Worm (Caenorhabditis elegans) whole organism, L1 larva: ENCODE data around the gene srbc-1.

Source experiments
- C04F5.9 ChIP-seq: sonication (generic microtip); optimal IDR thresholded peaks from 2 replicates; lab custom pipeline; 2016; ENCODE audit warnings: missing genetic modification characterization, missing compliant biosample characterization
- C16A3.4 ChIP-seq: fragments of 150-350 bp; optimal IDR thresholded peaks from 2 replicates; lab custom pipeline; 2014; ENCODE audit warnings: missing biosample characterization, missing genetic modification characterization
- Y116A8C.19 ChIP-seq: sonication (generic microtip); optimal IDR thresholded peaks from 2 replicates; lab custom pipeline; 2016; ENCODE audit warnings: missing compliant biosample characterization, missing genetic modification characterization, borderline replicate concordance
- alr-1 ChIP-seq: fragments of 200-800 bp; sonication (Bioruptor generic); optimal IDR thresholded peaks from 2 replicates; lab custom pipeline; 2018; ENCODE audit warnings: borderline replicate concordance, mild to moderate bottlenecking, missing genetic modification characterization, missing compliant biosample characterization
- ama-1 ChIP-seq: fragments of 150-350 bp; optimal IDR thresholded peaks from 2 replicates; lab custom pipeline; 2014
- ceh-82 ChIP-seq, 3 experiments: fragments of 150-350 bp in 1 of 3; sonication (generic microtip) in 2 of 3; optimal IDR thresholded peaks; 2 replicates each; lab custom pipeline; 2014 to 2017; ENCODE audit warnings: missing biosample characterization in 3 of 3, missing genetic modification characterization in 3 of 3
- ceh-88 ChIP-seq: fragments of 200-800 bp; sonication (Bioruptor generic); IDR thresholded peaks from 2 replicates; pipeline ENCODE4 v1.3.6; 2022; ENCODE audit warnings: missing genetic modification characterization, missing compliant biosample characterization
- efl-1 ChIP-seq, 4 experiments: fragments of 150-350 bp; optimal IDR thresholded peaks in 3 of 4; peaks in 1 of 4; 1 replicate in 1 of 4; 2 replicates in 3 of 4; lab custom pipeline; 2014; ENCODE audit warnings: missing biosample characterization in 2 of 4, missing genetic modification characterization in 2 of 4, missing genetic modification reagents in 2 of 4
- efl-3 ChIP-seq: fragments of 200-800 bp; sonication (Bioruptor generic); optimal IDR thresholded peaks from 2 replicates; lab custom pipeline; 2018; ENCODE audit warnings: mild to moderate bottlenecking, missing genetic modification characterization, missing compliant biosample characterization
- fkh-4 ChIP-seq: sonication (generic microtip); optimal IDR thresholded peaks from 2 replicates; lab custom pipeline; 2016; ENCODE audit warnings: missing compliant biosample characterization, missing genetic modification characterization, borderline replicate concordance
- fkh-8 ChIP-seq: sonication (generic microtip); optimal IDR thresholded peaks from 2 replicates; lab custom pipeline; 2016; ENCODE audit warnings: mild to moderate bottlenecking, missing genetic modification characterization, missing compliant biosample characterization
- grh-1 ChIP-seq: fragments of 200-800 bp; sonication (Bioruptor generic); IDR thresholded peaks from 2 replicates; pipeline ENCODE4 v1.3.6; 2022; ENCODE audit warnings: missing genetic modification reagents, missing genetic modification characterization, missing compliant biosample characterization
- hlh-4 ChIP-seq: sonication (generic microtip); optimal IDR thresholded peaks from 2 replicates; lab custom pipeline; 2016; ENCODE audit warnings: mild to moderate bottlenecking, missing genetic modification characterization, missing compliant biosample characterization
- lin-14 ChIP-seq: fragments of 200-800 bp; sonication (Bioruptor generic); optimal IDR thresholded peaks from 2 replicates; lab custom pipeline; 2018; ENCODE audit warnings: mild to moderate bottlenecking, missing genetic modification characterization, moderate library complexity, missing compliant biosample characterization
- mab-9 ChIP-seq: fragments of 200-800 bp; sonication (Bioruptor generic); IDR thresholded peaks from 2 replicates; pipeline ENCODE4 v1.3.6; 2022; ENCODE audit warnings: missing genetic modification reagents, missing genetic modification characterization, missing compliant biosample characterization
- nhr-11 ChIP-seq: fragments of 150-350 bp; optimal IDR thresholded peaks from 2 replicates; lab custom pipeline; 2014; ENCODE audit warnings: missing biosample characterization, missing genetic modification characterization
- nhr-12 ChIP-seq: sonication (generic microtip); optimal IDR thresholded peaks from 2 replicates; lab custom pipeline; 2017; ENCODE audit warnings: missing biosample characterization, missing genetic modification characterization
- nhr-20 ChIP-seq: sonication (generic microtip); optimal IDR thresholded peaks from 2 replicates; lab custom pipeline; 2016; ENCODE audit warnings: mild to moderate bottlenecking, missing genetic modification characterization, missing compliant biosample characterization
- nhr-47 ChIP-seq: sonication (generic microtip); optimal IDR thresholded peaks from 2 replicates; lab custom pipeline; 2016; ENCODE audit warnings: mild to moderate bottlenecking, missing genetic modification characterization, moderate library complexity, missing compliant biosample characterization
- nhr-76 ChIP-seq: sonication (generic microtip); optimal IDR thresholded peaks from 2 replicates; lab custom pipeline; 2017; ENCODE audit warnings: missing biosample characterization, missing genetic modification characterization
- nhr-77 ChIP-seq: fragments of 150-350 bp; optimal IDR thresholded peaks from 2 replicates; lab custom pipeline; 2014; ENCODE audit warnings: missing biosample characterization, missing genetic modification characterization
- nhr-85 ChIP-seq: sonication (generic microtip); peaks from one replicate; lab custom pipeline; 2016; ENCODE audit warnings: missing genetic modification characterization, inconsistent platforms, missing compliant biosample characterization
- rnt-1 ChIP-seq: sonication (generic microtip); optimal IDR thresholded peaks from 2 replicates; lab custom pipeline; 2016; ENCODE audit warnings: mild to moderate bottlenecking, missing genetic modification characterization, moderate library complexity, missing compliant biosample characterization
- snu-23 ChIP-seq: sonication (generic microtip); optimal IDR thresholded peaks from 2 replicates; lab custom pipeline; 2016; ENCODE audit warnings: missing genetic modification characterization, missing compliant biosample characterization
- unc-130 ChIP-seq: fragments of 150-350 bp; optimal IDR thresholded peaks from 2 replicates; lab custom pipeline; 2017; ENCODE audit warnings: missing biosample characterization, missing genetic modification characterization, inconsistent platforms
- unc-30 ChIP-seq: sonication (generic microtip); optimal IDR thresholded peaks from 2 replicates; lab custom pipeline; 2017; ENCODE audit warnings: missing biosample characterization, missing genetic modification characterization
- zip-4 ChIP-seq: fragments of 200-800 bp; sonication (Bioruptor generic); optimal IDR thresholded peaks from 2 replicates; lab custom pipeline; 2018; ENCODE audit warnings: mild to moderate bottlenecking, missing genetic modification characterization, moderate library complexity, missing compliant biosample characterization
- ztf-4 ChIP-seq: fragments of 150-350 bp; optimal IDR thresholded peaks from 2 replicates; lab custom pipeline; 2014; ENCODE audit warnings: missing biosample characterization, missing genetic modification characterization

The srbc-1 gene

DNA sequence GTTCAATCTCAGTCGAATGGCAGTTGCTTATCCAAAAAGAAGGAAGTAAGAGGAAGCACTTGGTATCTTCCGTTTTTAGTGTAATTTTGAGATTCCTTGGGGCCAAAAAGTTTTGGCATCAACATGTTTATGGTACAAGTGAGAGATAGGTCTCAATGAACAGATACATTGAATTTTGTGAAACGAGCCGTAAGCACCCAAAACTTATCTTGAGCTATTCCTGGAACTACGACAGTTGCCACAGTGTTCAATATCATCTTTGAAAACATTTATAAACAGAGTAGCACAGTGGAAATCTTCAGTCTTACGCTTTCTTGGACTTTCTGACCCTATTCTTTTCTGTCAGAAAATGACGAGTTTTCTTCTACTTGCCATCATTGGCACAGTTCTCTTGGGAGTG lies 26.8 kb downstream of the srbc-1 start, which contains the start of gene T28A11.3 (continued):
- no peak for TF ChIP-seq Y116A8C.19 (tag; lab: Kevin White, UChicago)

DNA sequence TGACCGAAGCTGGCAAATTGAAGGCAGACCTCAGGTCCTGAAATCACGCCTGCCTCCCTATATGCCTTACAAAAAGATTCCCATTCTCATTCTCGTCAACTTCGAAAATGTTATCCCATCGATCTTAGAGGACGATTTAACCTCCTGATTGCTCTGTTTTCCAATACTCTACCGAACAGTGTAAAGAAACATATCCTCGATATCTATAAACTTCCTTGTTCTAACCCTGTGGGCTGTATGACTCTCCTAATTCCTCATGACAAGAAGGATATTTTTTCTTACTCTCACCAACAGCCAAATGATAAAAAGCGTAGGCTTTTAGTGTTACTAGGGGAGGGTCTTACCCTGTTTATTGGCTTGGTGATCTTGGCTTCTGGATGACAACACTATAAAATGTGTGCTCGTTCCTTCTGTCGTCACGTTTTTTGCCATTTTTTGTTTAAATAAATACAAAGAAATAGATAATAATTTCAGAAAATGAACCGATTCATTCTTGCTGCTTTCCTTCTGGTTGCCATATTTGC lies 28.2 kb downstream of the srbc-1 start, which contains the start of gene T28A11.4:
T28A11.4 (plus strand) TSS at position 474 of the 524 bp plus-strand sequence.
- TF ChIP-seq C16A3.4 (tag; lab: Kevin White, UChicago) (no peak), efl-3 (GFP tag; lab: Kevin White, UChicago) (no peak), nhr-47 (tag; lab: Kevin White, UChicago) (no peak), zip-4 (GFP tag; lab: Kevin White, UChicago) (no peak), hlh-4 (tag; lab: Kevin White, UChicago) (no peak), mab-9 (GFP tag; lab: Robert Waterston, UW) (no peak), ceh-88 (GFP tag; lab: Robert Waterston, UW) (no peak), ztf-4 (tag; lab: Kevin White, UChicago) (no peak), ceh-82 (tag; optimal IDR thresholded peaks at IDR 0.05; lab: Kevin White, UChicago) (no peak), fkh-4 (no peak), alr-1 (tag; lab: Kevin White, UChicago) (no peak), grh-1 (GFP tag; lab: Robert Waterston, UW) (no peak), fkh-8 (tag; lab: Kevin White, UChicago) (no peak), efl-1 (optimal IDR thresholded peaks at IDR 0.05; lab: Kevin White, UChicago) (no peak), efl-1 (GFP tag; optimal IDR thresholded peaks at IDR 0.05 in 1 of 2; lab: Kevin White, UChicago) (no peak), nhr-12 (tag; lab: Kevin White, UChicago) (no peak), snu-23 (GFP tag; lab: Kevin White, UChicago) (no peak), nhr-11 (tag; lab: Kevin White, UChicago) (no peak), nhr-20 (tag; lab: Kevin White, UChicago) (no peak), rnt-1 (tag; lab: Kevin White, UChicago) (no peak), nhr-76 (tag; lab: Kevin White, UChicago) (no peak)

DNA sequence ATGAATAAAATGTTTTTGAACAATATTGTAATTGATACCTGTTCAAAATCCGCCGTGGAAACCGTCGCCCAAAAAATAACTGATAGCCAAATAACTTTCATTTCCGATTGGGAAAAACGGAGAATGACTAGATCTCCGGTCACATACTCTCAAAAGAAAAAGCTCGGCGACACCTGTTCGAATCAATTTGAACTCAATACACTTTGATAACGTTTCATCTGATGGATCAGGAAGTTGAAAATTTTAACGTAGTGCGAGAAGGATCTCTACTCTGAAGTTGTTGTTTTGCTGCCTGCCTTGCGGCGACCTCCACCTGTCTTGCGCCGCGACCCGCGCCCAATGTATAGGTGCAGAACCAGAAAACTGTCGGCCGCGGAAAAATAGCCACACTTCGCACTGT lies 28.6 kb downstream of the srbc-1 start, which contains the start of gene T28A11.20:
T28A11.20 (minus strand) TSS at position 101 of the 400 bp plus-strand sequence.
- TF ChIP-seq ama-1 (lab: Kevin White, UChicago) (no peak), efl-1 (optimal IDR thresholded peaks at IDR 0.05; lab: Kevin White, UChicago) (no peak), efl-1 (GFP tag; optimal IDR thresholded peaks at IDR 0.05 in 1 of 2; lab: Kevin White, UChicago) (peak in 1 of 2 experiments; percentile 70)

DNA sequence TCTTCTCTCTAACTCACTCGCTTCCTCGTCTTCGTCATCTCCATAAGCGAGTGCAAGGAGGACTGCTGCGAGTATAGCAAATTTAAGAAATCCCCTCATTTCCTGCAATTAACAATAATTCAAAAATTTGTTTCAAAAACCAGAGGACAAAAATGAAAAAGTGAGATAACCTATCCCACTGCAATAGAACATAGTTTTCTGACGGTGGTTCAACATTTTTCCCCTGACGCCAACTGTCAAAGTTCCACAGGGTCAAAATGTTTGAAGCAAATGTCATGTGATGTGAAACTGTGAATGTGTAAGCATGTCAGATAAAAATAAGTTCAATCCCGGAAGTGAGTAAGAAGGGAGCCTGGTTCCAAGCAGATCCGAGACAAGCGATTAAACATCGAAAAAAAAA lies 32.4 kb downstream of the srbc-1 start, which contains the start of gene T28A11.19:
T28A11.19 (minus strand) TSS at position 108 of the 400 bp plus-strand sequence.
- TF ChIP-seq rnt-1 (tag; lab: Kevin White, UChicago), result peak; percentile 16
- TF ChIP-seq alr-1 (tag; lab: Kevin White, UChicago), result no peak

DNA sequence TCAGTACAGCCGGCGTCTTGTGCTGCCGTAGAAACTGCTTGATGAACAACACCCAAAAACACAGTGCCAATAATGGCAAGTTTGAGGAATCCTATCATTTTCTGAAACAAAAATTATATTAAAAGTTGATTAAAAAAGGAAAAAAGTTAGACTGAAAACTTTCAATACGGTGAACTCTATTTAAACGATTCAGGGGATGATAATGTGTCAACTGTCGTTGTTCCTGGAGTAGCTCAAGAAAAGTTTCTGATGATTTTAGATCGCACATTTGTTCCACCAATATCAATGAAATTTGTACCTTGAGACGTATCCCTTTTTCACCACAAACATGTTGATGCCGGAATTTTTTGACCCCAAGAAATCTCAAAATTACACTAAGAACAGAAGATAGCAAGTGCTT lies 33.8 kb downstream of the srbc-1 start, which contains the start of gene T28A11.18:
T28A11.18 (minus strand) TSS at position 101 of the 400 bp plus-strand sequence.
- no peak for TF ChIP-seq unc-30 (tag; lab: Kevin White, UChicago)
- TF ChIP-seq nhr-77 (tag; lab: Kevin White, UChicago), result no peak
- TF ChIP-seq rnt-1 (tag; lab: Kevin White, UChicago), result no peak
- TF ChIP-seq nhr-85 (tag; lab: Kevin White, UChicago), result no peak
- TF ChIP-seq unc-130 (tag; lab: Kevin White, UChicago), result no peak
- TF ChIP-seq C04F5.9 (tag; lab: Kevin White, UChicago), result no peak
- TF ChIP-seq zip-4 (GFP tag; lab: Kevin White, UChicago), result no peak

- no peak for TF ChIP-seq lin-14 (GFP tag; lab: Kevin White, UChicago)
These were observed 35.6 kb downstream of the srbc-1 start, which contains the start of gene T28A11.17 for ce11 chrV:3266189-3266588. T28A11.17 (minus strand) TSS chrV:3266289.
